Worm (Caenorhabditis elegans) whole organism, L4/young adult: ENCODE results near the gene tag-297.

Experiments used
- W03F9.2 ChIP-seq: fragments of 150-350 bp; optimal IDR thresholded peaks from 2 replicates; lab custom pipeline; 2014; ENCODE audit warnings: missing biosample characterization, missing genetic modification characterization
- dao-5 ChIP-seq: sonication (generic microtip); optimal IDR thresholded peaks from 2 replicates; lab custom pipeline; 2016; ENCODE audit warnings: missing genotype, missing genetic modification characterization, moderate library complexity, missing compliant biosample characterization
- him-1 ChIP-seq: sonication (generic microtip); optimal IDR thresholded peaks from 2 replicates; lab custom pipeline; 2016; ENCODE audit warnings: missing genotype, missing genetic modification reagents, missing genetic modification characterization, missing compliant biosample characterization

DNA sequence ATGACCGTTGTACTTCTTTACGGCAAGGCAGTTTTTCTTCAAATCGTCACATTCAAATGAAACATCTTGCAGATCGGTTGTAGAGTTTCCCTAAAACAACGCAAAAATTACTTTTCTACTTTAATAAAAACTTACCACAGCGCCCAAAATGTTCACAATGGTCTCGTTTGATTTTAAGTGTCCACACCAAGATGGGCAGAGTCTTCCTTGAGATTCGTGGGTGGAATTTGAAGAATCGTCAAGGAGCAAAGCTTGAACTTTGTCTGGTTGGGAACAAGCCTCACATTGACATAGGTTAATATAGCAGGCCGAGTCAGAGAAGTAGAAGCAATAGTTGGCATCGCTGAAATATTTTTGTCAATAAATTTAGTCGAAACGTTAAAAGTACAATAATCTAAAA lies 22.4 kb upstream of the tag-297 start:
- no peak for TF ChIP-seq him-1
- no peak for TF ChIP-seq W03F9.2 (tag; lab: Kevin White, UChicago)
- TF ChIP-seq dao-5 = no peak
